Fruit fly (Drosophila melanogaster) whole organism, embryonic: ENCODE measurements around the gene mei-P26.

Experiments
- Aef1 ChIP-seq: fragments of 200-800 bp; sonication (Bioruptor generic); IDR thresholded peaks from 3 replicates; pipeline ENCODE4 v1.3.6; 2022; ENCODE audit warnings: missing biosample characterization, missing genetic modification characterization
- Blimp-1 ChIP-seq: fragments of 200-800 bp; sonication (Bioruptor generic); optimal IDR thresholded peaks from 3 replicates; lab custom pipeline; 2018; ENCODE audit warnings: missing biosample characterization, missing genetic modification characterization, mild to moderate bottlenecking, moderate library complexity, missing genetic modification reagents
- CG10209 ChIP-seq: fragments of 200-800 bp; sonication (Bioruptor generic); optimal IDR thresholded peaks from 3 replicates; lab custom pipeline; 2017; ENCODE audit warnings: missing biosample characterization, mild to moderate bottlenecking, missing genetic modification characterization, missing genetic modification reagents
- CG1024 ChIP-seq: fragments of 200-800 bp; sonication (Bioruptor generic); IDR thresholded peaks from 2 replicates; pipeline ENCODE4 v1.3.6; 2022; ENCODE audit warnings: missing biosample characterization, missing genetic modification characterization
- CG11560 ChIP-seq: fragments of 200-800 bp; sonication (Bioruptor generic); IDR thresholded peaks from 3 replicates; pipeline ENCODE4 v1.3.6; 2022; ENCODE audit warnings: missing biosample characterization, missing genetic modification characterization
- CG12155 ChIP-seq: fragments of 200-800 bp; sonication (Bioruptor generic); optimal IDR thresholded peaks from 3 replicates; lab custom pipeline; 2016; ENCODE audit warnings: missing biosample characterization, missing genetic modification characterization
- CG16815 ChIP-seq: fragments of 200-800 bp; sonication (Bioruptor generic); optimal IDR thresholded peaks from 3 replicates; lab custom pipeline; 2017; ENCODE audit warnings: missing biosample characterization, mild to moderate bottlenecking, missing genetic modification characterization
- CG17359 ChIP-seq: fragments of 200-800 bp; sonication (Bioruptor generic); optimal IDR thresholded peaks from 3 replicates; lab custom pipeline; 2018; ENCODE audit warnings: missing biosample characterization, mild to moderate bottlenecking, missing genetic modification characterization, moderate library complexity
- CG17829 ChIP-seq: fragments of 200-800 bp; optimal IDR thresholded peaks from 2 replicates; lab custom pipeline; 2019; ENCODE audit warnings: missing biosample characterization, mild to moderate bottlenecking, missing genetic modification characterization, moderate library complexity
- CG4404 ChIP-seq: fragments of 200-800 bp; sonication (Bioruptor generic); IDR thresholded peaks from 2 replicates; pipeline ENCODE4 v1.3.6; 2022; ENCODE audit warnings: missing biosample characterization, missing genetic modification characterization
- CG4424 ChIP-seq: fragments of 200-800 bp; sonication (Bioruptor generic); optimal IDR thresholded peaks from 3 replicates; lab custom pipeline; 2016; ENCODE audit warnings: missing biosample characterization, missing genetic modification characterization
- CG6689 ChIP-seq: fragments of 200-800 bp; sonication (Bioruptor generic); IDR thresholded peaks from 2 replicates; pipeline ENCODE4 v1.3.6; 2022; ENCODE audit warnings: missing biosample characterization, missing genetic modification characterization
- CG7357 ChIP-seq: fragments of 200-800 bp; sonication (Bioruptor generic); IDR thresholded peaks from 3 replicates; pipeline ENCODE4 v1.3.6; 2022; ENCODE audit warnings: missing biosample characterization, missing genetic modification characterization
- CG8359 ChIP-seq: fragments of 200-800 bp; sonication (Bioruptor generic); optimal IDR thresholded peaks from 2 replicates; lab custom pipeline; 2017; ENCODE audit warnings: missing biosample characterization, mild to moderate bottlenecking, missing genetic modification characterization, borderline replicate concordance
- CG8388 ChIP-seq: fragments of 200-800 bp; sonication (Bioruptor generic); optimal IDR thresholded peaks from 2 replicates; lab custom pipeline; 2019; ENCODE audit warnings: missing biosample characterization, mild to moderate bottlenecking, missing genetic modification characterization, moderate library complexity
- D19B ChIP-seq: fragments of 200-800 bp; sonication (Bioruptor generic); optimal IDR thresholded peaks from 2 replicates; lab custom pipeline; 2017; ENCODE audit warnings: missing biosample characterization, mild to moderate bottlenecking, missing genetic modification characterization
- ERR ChIP-seq: fragments of 200-800 bp; sonication (Bioruptor generic); optimal IDR thresholded peaks from 2 replicates; lab custom pipeline; 2016; ENCODE audit warnings: missing biosample characterization, missing genetic modification characterization
- GATAe ChIP-seq: fragments of 200-800 bp; sonication (Bioruptor generic); conservative IDR thresholded peaks from 2 replicates; pipeline ENCODE4 v1.3.6; 2022; ENCODE audit warnings: missing biosample characterization, missing genetic modification characterization
- Gsc ChIP-seq: fragments of 200-800 bp; sonication (Bioruptor generic); IDR thresholded peaks from 2 replicates; pipeline ENCODE4 v1.3.6; 2022; ENCODE audit warnings: missing biosample characterization, missing genetic modification characterization
- NC2α ChIP-seq: fragments of 200-800 bp; sonication (Bioruptor generic); optimal IDR thresholded peaks from 2 replicates; lab custom pipeline; 2016; ENCODE audit warnings: missing biosample characterization, missing genetic modification characterization
- Oli ChIP-seq: fragments of 200-800 bp; sonication (Bioruptor generic); optimal IDR thresholded peaks from 2 replicates; lab custom pipeline; 2018; ENCODE audit warnings: missing biosample characterization, mild to moderate bottlenecking, missing genetic modification characterization, moderate library complexity
- Optix ChIP-seq: fragments of 200-800 bp; sonication (Bioruptor generic); IDR thresholded peaks from 3 replicates; pipeline ENCODE4 v1.3.6; 2022; ENCODE audit warnings: missing biosample characterization, missing genetic modification characterization
- Ptx1 ChIP-seq: fragments of 200-800 bp; sonication (Bioruptor generic); IDR thresholded peaks from 2 replicates; pipeline ENCODE4 v1.3.6; 2022; ENCODE audit warnings: missing biosample characterization, missing genetic modification characterization
- Xrp1 ChIP-seq: fragments of 200-800 bp; sonication (Bioruptor generic); IDR thresholded peaks from 2 replicates; pipeline ENCODE4 v1.3.6; 2022; ENCODE audit warnings: missing biosample characterization, missing genetic modification characterization
- bab2 ChIP-seq: fragments of 200-800 bp; sonication (Bioruptor generic); optimal IDR thresholded peaks from 2 replicates; lab custom pipeline; 2016; ENCODE audit warnings: missing biosample characterization, missing genetic modification characterization
- bsh ChIP-seq, 2 experiments: fragments of 200-800 bp; sonication (Bioruptor generic); optimal IDR thresholded peaks; 2 replicates each; lab custom pipeline; 2017 to 2018; ENCODE audit warnings: mild to moderate bottlenecking in 2 of 2, missing biosample characterization in 2 of 2, missing genetic modification characterization in 2 of 2, moderate library complexity in 1 of 2
- chif ChIP-seq, 2 experiments: fragments of 200-800 bp; sonication (Bioruptor generic); optimal IDR thresholded peaks; 3 replicates each; lab custom pipeline; 2016; ENCODE audit warnings: missing biosample characterization in 2 of 2, missing genetic modification characterization in 2 of 2
- ci ChIP-seq: fragments of 200-800 bp; sonication (Bioruptor generic); IDR thresholded peaks from 3 replicates; pipeline ENCODE4 v1.3.6; 2022; ENCODE audit warnings: missing biosample characterization, missing genetic modification characterization
- dimm ChIP-seq: fragments of 200-800 bp; sonication (Bioruptor generic); IDR thresholded peaks from 2 replicates; pipeline ENCODE4 v1.3.6; 2022; ENCODE audit warnings: missing biosample characterization, missing genetic modification characterization
- dmrt11E ChIP-seq: fragments of 200-800 bp; sonication (Bioruptor generic); optimal IDR thresholded peaks from 3 replicates; lab custom pipeline; 2018; ENCODE audit warnings: missing biosample characterization, mild to moderate bottlenecking, missing genetic modification characterization, moderate library complexity
- dysf ChIP-seq: fragments of 200-800 bp; sonication (Bioruptor generic); IDR thresholded peaks from 3 replicates; pipeline ENCODE4 v1.3.6; 2022; ENCODE audit warnings: missing biosample characterization, missing genetic modification characterization
- hkb ChIP-seq, 2 experiments: fragments of 200-800 bp in 1 of 2; fragments of >200 bp in 1 of 2; sonication (Bioruptor generic) in 1 of 2; IDR thresholded peaks in 1 of 2; optimal IDR thresholded peaks in 1 of 2; 2 replicates each; pipeline versions ENCODE4 v1.3.6 to Lab custom; 2017 to 2022; ENCODE audit warnings: missing biosample characterization in 1 of 2, missing genetic modification characterization in 1 of 2
- ken ChIP-seq: fragments of 200-800 bp; sonication (Bioruptor generic); IDR thresholded peaks from 3 replicates; pipeline ENCODE4 v1.3.6; 2022; ENCODE audit warnings: missing biosample characterization, missing genetic modification characterization
- lab ChIP-seq: fragments of 200-800 bp; sonication (Bioruptor generic); optimal IDR thresholded peaks from 3 replicates; lab custom pipeline; 2017; ENCODE audit warnings: missing biosample characterization, missing genetic modification characterization, mild to moderate bottlenecking, moderate library complexity, missing genetic modification reagents
- lmd ChIP-seq: fragments of 200-800 bp; sonication (Bioruptor generic); IDR thresholded peaks from 2 replicates; pipeline ENCODE4 v1.3.6; 2022; ENCODE audit warnings: missing biosample characterization, missing genetic modification characterization
- nmo ChIP-seq: fragments of 200-800 bp; sonication (Bioruptor generic); optimal IDR thresholded peaks from 2 replicates; lab custom pipeline; 2018; ENCODE audit warnings: missing biosample characterization, mild to moderate bottlenecking, missing genetic modification characterization, moderate library complexity
- oc ChIP-seq: fragments of 200-800 bp; sonication (Bioruptor generic); optimal IDR thresholded peaks from 2 replicates; lab custom pipeline; 2018; ENCODE audit warnings: missing biosample characterization, mild to moderate bottlenecking, missing genetic modification characterization, moderate library complexity
- org-1 ChIP-seq: fragments of 200-800 bp; sonication (Bioruptor generic); optimal IDR thresholded peaks from 2 replicates; lab custom pipeline; 2017; ENCODE audit warnings: missing biosample characterization, missing genetic modification characterization
- otp ChIP-seq: fragments of 200-800 bp; sonication (Bioruptor generic); IDR thresholded peaks from 3 replicates; pipeline ENCODE4, ENCODE4 v1.3.6; 2022; ENCODE audit warnings: missing biosample characterization, missing genetic modification characterization
- pan ChIP-seq, 4 experiments: fragments of >200 bp in 3 of 4; fragments of 200-800 bp in 1 of 4; sonication (Bioruptor generic) in 1 of 4; optimal IDR thresholded peaks in 3 of 4; IDR thresholded peaks in 1 of 4; 2 replicates each; pipeline versions ENCODE4 v1.3.6 to Lab custom; 2017 to 2022; ENCODE audit warnings: missing biosample characterization in 2 of 4, missing genetic modification characterization in 2 of 4, mixed read lengths in 1 of 4
- peb ChIP-seq: fragments of 200-800 bp; sonication (Bioruptor generic); IDR thresholded peaks from 2 replicates; pipeline ENCODE4 v1.3.6; 2022; ENCODE audit warnings: missing biosample characterization, missing genetic modification characterization
- ranshi ChIP-seq: fragments of 200-800 bp; sonication (Bioruptor generic); IDR thresholded peaks from 2 replicates; pipeline ENCODE4 v1.3.6; 2022; ENCODE audit warnings: missing biosample characterization, missing genetic modification characterization
- row ChIP-seq: fragments of 200-800 bp; sonication (Bioruptor generic); IDR thresholded peaks from 3 replicates; pipeline ENCODE4 v1.3.6; 2022; ENCODE audit warnings: missing biosample characterization, missing genetic modification characterization
- salm ChIP-seq: fragments of 200-800 bp; sonication (Bioruptor generic); optimal IDR thresholded peaks from 2 replicates; lab custom pipeline; 2018; ENCODE audit warnings: missing biosample characterization, mild to moderate bottlenecking, missing genetic modification characterization
- sisA ChIP-seq: fragments of 200-800 bp; sonication (Bioruptor generic); IDR thresholded peaks from 2 replicates; pipeline ENCODE4 v1.3.6; 2022; ENCODE audit warnings: missing biosample characterization, missing genetic modification characterization
- tio ChIP-seq: fragments of 200-800 bp; sonication (Bioruptor generic); optimal IDR thresholded peaks from 2 replicates; lab custom pipeline; 2017; ENCODE audit warnings: missing biosample characterization, missing genetic modification characterization, inconsistent platforms
- unpg ChIP-seq: fragments of 200-800 bp; sonication (Bioruptor generic); optimal IDR thresholded peaks from 3 replicates; lab custom pipeline; 2018; ENCODE audit warnings: missing biosample characterization, mild to moderate bottlenecking, missing genetic modification characterization, moderate library complexity
- zfh1 ChIP-seq: fragments of 200-800 bp; sonication (Bioruptor generic); IDR thresholded peaks from 3 replicates; pipeline ENCODE4 v1.3.6; 2022; ENCODE audit warnings: missing biosample characterization, missing genetic modification characterization

Gene mei-P26

DNA sequence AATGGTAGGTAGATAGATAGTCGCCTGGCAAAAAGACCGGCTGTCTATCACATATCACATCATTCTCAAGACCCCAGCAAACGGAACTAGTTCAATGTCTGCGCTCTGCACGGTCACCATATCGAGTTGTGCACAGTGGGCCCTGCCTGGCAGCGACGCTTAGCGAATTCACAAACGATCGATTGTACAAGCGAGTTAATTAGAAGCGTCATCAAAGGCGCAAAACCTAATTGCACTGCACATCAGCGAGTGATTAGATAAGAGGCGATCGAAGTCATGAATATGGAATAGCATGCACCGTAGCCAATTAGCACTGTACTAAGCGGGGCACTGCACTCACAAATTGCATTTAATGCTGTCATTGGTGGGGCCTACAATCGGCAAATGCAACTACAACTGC, 57.4 kb downstream of the mei-P26 start (continued):
- no peak for TF ChIP-seq hkb (optimal IDR thresholded peaks at IDR 0.05; lab: Kevin White, UChicago)
- TF ChIP-seq hkb (GFP tag; IDR thresholded peaks at IDR 0.05; lab: Robert Waterston, UW), result 0 out of 2 replicates have a peak, but pooled peaks have one; percentile 19
- TF ChIP-seq otp (GFP tag; lab: Robert Waterston, UW), result 0 out of 3 replicates have a peak, but pooled peaks have one; percentile 25
- TF ChIP-seq CG11560, result 0 out of 3 replicates have a peak, but pooled peaks have one; percentile 37
- TF ChIP-seq CG8388 (GFP tag; lab: Kevin White, UChicago), result peak; percentile 0
- TF ChIP-seq lab (GFP tag; lab: Kevin White, UChicago), result no peak
- 0 out of 2 replicates have a peak, but pooled peaks have one; percentile 51 for TF ChIP-seq CG1024 (GFP tag; lab: Robert Waterston, UW)
- TF ChIP-seq CG12155 (GFP tag; lab: Kevin White, UChicago), result no peak
- TF ChIP-seq CG8359 (GFP tag; lab: Kevin White, UChicago), result no peak
- TF ChIP-seq chif (GFP tag; optimal IDR thresholded peaks at IDR 0.05; lab: Kevin White, UChicago), result peak in 1 of 2 experiments; percentile 17
- TF ChIP-seq unpg (GFP tag; lab: Kevin White, UChicago), result peak; percentile 6
- TF ChIP-seq ci, result peak; percentile 64; the same call in 1 of the 3 replicates
- peak; percentile 22 for TF ChIP-seq Blimp-1 (GFP tag; lab: Kevin White, UChicago)
- TF ChIP-seq CG17829 (tag; lab: Kevin White, UChicago), result peak; percentile 6
- peak; percentile 13 for TF ChIP-seq bab2 (GFP tag; lab: Kevin White, UChicago)
- no peak for TF ChIP-seq oc (tag; lab: Kevin White, UChicago)
- TF ChIP-seq CG16815 (GFP tag; lab: Kevin White, UChicago), result peak; percentile 2
- no peak for TF ChIP-seq ERR (GFP tag; lab: Kevin White, UChicago)
- peak; percentile 55 for TF ChIP-seq lmd
- TF ChIP-seq dimm, result no peak
- TF ChIP-seq CG7357 (GFP tag; lab: Robert Waterston, UW), result peak; percentile 34; the same call in 1 of the 3 replicates
- peak; percentile 20 for TF ChIP-seq nmo (GFP tag; lab: Kevin White, UChicago)
- TF ChIP-seq dmrt11E, result peak; percentile 33
- peak; percentile 29; the same call in 1 of the 2 replicates for TF ChIP-seq ranshi (GFP tag; lab: Robert Waterston, UW)
- no peak for TF ChIP-seq salm (tag; lab: Kevin White, UChicago)
- peak; percentile 45; the same call in 1 of the 3 replicates for TF ChIP-seq dysf (GFP tag; lab: Robert Waterston, UW)
- TF ChIP-seq Oli (tag; lab: Kevin White, UChicago), result peak; percentile 14
- TF ChIP-seq ken (GFP tag; lab: Robert Waterston, UW), result 0 out of 3 replicates have a peak, but pooled peaks have one; percentile 16
- no peak for TF ChIP-seq org-1 (GFP tag; lab: Kevin White, UChicago)
- peak; percentile 42; the same call in 1 of the 2 replicates for TF ChIP-seq CG4404 (GFP tag; lab: Robert Waterston, UW)
- 0 out of 3 replicates have a peak, but pooled peaks have one; percentile 11 for TF ChIP-seq Aef1
- peak; percentile 24; the same call in 1 of the 2 replicates for TF ChIP-seq CG6689 (GFP tag; lab: Robert Waterston, UW)
- no peak for TF ChIP-seq D19B (GFP tag; lab: Kevin White, UChicago)
- TF ChIP-seq CG4424 (GFP tag; lab: Kevin White, UChicago), result peak; percentile 1
- 0 out of 2 replicates have a peak, but pooled peaks have one; percentile 4 for TF ChIP-seq sisA
- peak; percentile 49; the same call in 1 of the 3 replicates for TF ChIP-seq zfh1 (GFP tag; lab: Robert Waterston, UW)
- peak; percentile 40; the same call in 1 of the 2 replicates for TF ChIP-seq Ptx1 (GFP tag; lab: Robert Waterston, UW)
- peak; percentile 31 for TF ChIP-seq CG17359
- TF ChIP-seq CG10209 (GFP tag; lab: Kevin White, UChicago), result no peak
- 0 out of 2 replicates have a peak, but pooled peaks have one; percentile 16 for TF ChIP-seq peb
- TF ChIP-seq bsh (GFP tag; optimal IDR thresholded peaks at IDR 0.05; lab: Kevin White, UChicago), result peak in 1 of 2 experiments; percentile 52
- no peak for TF ChIP-seq GATAe (GFP tag; lab: Robert Waterston, UW)
- TF ChIP-seq NC2α (GFP tag; lab: Kevin White, UChicago), result no peak
- peak; percentile 53; the same call in 1 of the 2 replicates for TF ChIP-seq Xrp1 (GFP tag; lab: Robert Waterston, UW)
- no peak for TF ChIP-seq tio (GFP tag; lab: Kevin White, UChicago)
- TF ChIP-seq Optix (GFP tag; lab: Robert Waterston, UW), result peak; percentile 51; the same call in 1 of the 3 replicates
- TF ChIP-seq Gsc (GFP tag; lab: Robert Waterston, UW), result peak; percentile 49; the same call in 1 of the 2 replicates
- TF ChIP-seq pan (optimal IDR thresholded peaks at IDR 0.05; lab: Kevin White, UChicago), result no peak
- TF ChIP-seq pan (GFP tag; optimal IDR thresholded peaks at IDR 0.05 in 1 of 2, IDR thresholded peaks at IDR 0.05 in 1 of 2), result peak in 1 of 2 experiments; percentile 13
- peak; percentile 66 for TF ChIP-seq row (GFP tag; lab: Robert Waterston, UW)
